Fruit fly (Drosophila melanogaster) whole organism, prepupa: ENCODE measurements around the gene Vps2.

Experiments used
- Blimp-1 ChIP-seq: fragments of 200-800 bp; sonication (Bioruptor generic); optimal IDR thresholded peaks from 3 replicates; lab custom pipeline; 2017; ENCODE audit warnings: missing biosample characterization, missing genetic modification characterization, mild to moderate bottlenecking, moderate library complexity, missing genetic modification reagents
- CG10631 ChIP-seq: fragments of 200-800 bp; sonication (Bioruptor generic); optimal IDR thresholded peaks from 2 replicates; lab custom pipeline; 2016; ENCODE audit warnings: missing biosample characterization, missing genetic modification characterization
- CG11294 ChIP-seq: fragments of 200-800 bp; sonication (Bioruptor generic); IDR thresholded peaks from 2 replicates; pipeline ENCODE4 v1.3.6; 2022; ENCODE audit warnings: missing biosample characterization, missing genetic modification characterization
- CG11762 ChIP-seq: fragments of 200-800 bp; sonication (Bioruptor generic); optimal IDR thresholded peaks from 3 replicates; lab custom pipeline; 2016; ENCODE audit warnings: missing biosample characterization, missing genetic modification characterization; ENCODE audit not compliant: insufficient read depth
- CG1621 ChIP-seq: fragments of 200-800 bp; sonication (Bioruptor generic); optimal IDR thresholded peaks from 3 replicates; lab custom pipeline; 2018; ENCODE audit warnings: missing biosample characterization, mild to moderate bottlenecking, missing genetic modification characterization
- CG16779 ChIP-seq: fragments of 200-800 bp; sonication (Bioruptor generic); optimal IDR thresholded peaks from 3 replicates; lab custom pipeline; 2017; ENCODE audit warnings: missing biosample characterization, mild to moderate bottlenecking, missing genetic modification characterization
- CG3032 ChIP-seq: fragments of 200-800 bp; optimal IDR thresholded peaks from 2 replicates; lab custom pipeline; 2019; ENCODE audit warnings: missing biosample characterization, mild to moderate bottlenecking, missing genetic modification characterization, moderate library complexity
- CG31627 ChIP-seq: fragments of 200-800 bp; sonication (Bioruptor generic); optimal IDR thresholded peaks from 3 replicates; lab custom pipeline; 2016; ENCODE audit warnings: missing biosample characterization, missing genetic modification characterization
- CG32006 ChIP-seq: fragments of 200-800 bp; sonication (Bioruptor generic); optimal IDR thresholded peaks from 3 replicates; lab custom pipeline; 2017; ENCODE audit warnings: missing biosample characterization, mild to moderate bottlenecking, missing genetic modification characterization
- CG34406 ChIP-seq: fragments of 200-800 bp; sonication (Bioruptor generic); optimal IDR thresholded peaks from 3 replicates; lab custom pipeline; 2016; ENCODE audit warnings: missing biosample characterization, missing genetic modification characterization
- CG3919 ChIP-seq: fragments of 200-800 bp; sonication (Bioruptor generic); optimal IDR thresholded peaks from 3 replicates; lab custom pipeline; 2016; ENCODE audit warnings: missing biosample characterization, missing genetic modification characterization
- CG4318 ChIP-seq: fragments of 200-800 bp; sonication (Bioruptor generic); optimal IDR thresholded peaks from 3 replicates; lab custom pipeline; 2017; ENCODE audit warnings: missing biosample characterization, mild to moderate bottlenecking, missing genetic modification characterization
- CG6163 ChIP-seq: fragments of 200-800 bp; sonication (Bioruptor generic); IDR thresholded peaks from 3 replicates; pipeline ENCODE4 v1.3.6; 2022; ENCODE audit warnings: missing biosample characterization, missing genetic modification characterization
- CG6276 ChIP-seq: fragments of 200-800 bp; sonication (Bioruptor generic); optimal IDR thresholded peaks from 2 replicates; lab custom pipeline; 2017; ENCODE audit warnings: missing biosample characterization, mild to moderate bottlenecking, missing genetic modification characterization
- CG6808 ChIP-seq: fragments of 200-800 bp; sonication (Bioruptor generic); optimal IDR thresholded peaks from 3 replicates; lab custom pipeline; 2017; ENCODE audit warnings: missing biosample characterization, missing genetic modification characterization, mild to moderate bottlenecking, moderate library complexity, missing genetic modification reagents
- CG6854 ChIP-seq: fragments of 200-800 bp; sonication (Bioruptor generic); optimal IDR thresholded peaks from 2 replicates; lab custom pipeline; 2017; ENCODE audit warnings: missing biosample characterization, mild to moderate bottlenecking, missing genetic modification characterization
- CG8632 ChIP-seq: fragments of 200-800 bp; sonication (Bioruptor generic); optimal IDR thresholded peaks from 3 replicates; lab custom pipeline; 2016; ENCODE audit warnings: missing biosample characterization, missing genetic modification characterization
- Eip75B ChIP-seq: fragments of 200-800 bp; sonication (Bioruptor generic); optimal IDR thresholded peaks from 3 replicates; lab custom pipeline; 2016; ENCODE audit warnings: missing biosample characterization, missing genetic modification characterization
- Eip78C ChIP-seq: fragments of 200-800 bp; sonication (Bioruptor generic); peaks from one replicate; lab custom pipeline; 2016; ENCODE audit warnings: missing biosample characterization, missing genetic modification characterization
- Eip93F ChIP-seq: fragments of 200-800 bp; sonication (Bioruptor generic); optimal IDR thresholded peaks from 2 replicates; lab custom pipeline; 2016; ENCODE audit warnings: missing biosample characterization, mild to moderate bottlenecking, missing genetic modification characterization
- Ets21C ChIP-seq: fragments of 200-800 bp; sonication (Bioruptor generic); optimal IDR thresholded peaks from 3 replicates; lab custom pipeline; 2016; ENCODE audit warnings: missing biosample characterization, missing genetic modification characterization
- Gug ChIP-seq: fragments of 200-800 bp; sonication (Bioruptor generic); IDR thresholded peaks from 2 replicates; pipeline ENCODE4 v1.3.6; 2022; ENCODE audit warnings: missing biosample characterization, missing genetic modification characterization
- Hr39 ChIP-seq: fragments of 200-800 bp; sonication (Bioruptor generic); optimal IDR thresholded peaks from 2 replicates; lab custom pipeline; 2016; ENCODE audit warnings: missing biosample characterization, missing genetic modification characterization
- Hr4 ChIP-seq: fragments of 200-800 bp; sonication (Bioruptor generic); optimal IDR thresholded peaks from 3 replicates; lab custom pipeline; 2016; ENCODE audit warnings: missing biosample characterization, missing genetic modification characterization
- Lpt ChIP-seq: fragments of 200-800 bp; sonication (Bioruptor generic); optimal IDR thresholded peaks from 3 replicates; lab custom pipeline; 2016; ENCODE audit warnings: missing biosample characterization, missing genetic modification characterization
- Met ChIP-seq: fragments of 200-800 bp; sonication (Bioruptor generic); optimal IDR thresholded peaks from 3 replicates; lab custom pipeline; 2016; ENCODE audit warnings: missing biosample characterization, missing genetic modification characterization
- OdsH ChIP-seq: fragments of 200-800 bp; sonication (Bioruptor generic); optimal IDR thresholded peaks from 3 replicates; lab custom pipeline; 2016; ENCODE audit warnings: missing biosample characterization, missing genetic modification characterization
- Smox ChIP-seq: fragments of 200-800 bp; sonication (Bioruptor generic); optimal IDR thresholded peaks from 3 replicates; lab custom pipeline; 2016; ENCODE audit warnings: missing biosample characterization, missing genetic modification characterization
- Sox102F ChIP-seq: fragments of 200-800 bp; sonication (Bioruptor generic); optimal IDR thresholded peaks from 2 replicates; lab custom pipeline; 2016; ENCODE audit warnings: missing biosample characterization, mild to moderate bottlenecking, missing genetic modification characterization
- Sox14 ChIP-seq: fragments of 200-800 bp; sonication (Bioruptor generic); optimal IDR thresholded peaks from 3 replicates; lab custom pipeline; 2016; ENCODE audit warnings: missing biosample characterization, missing genetic modification characterization
- Sox15 ChIP-seq: fragments of 200-800 bp; sonication (Bioruptor generic); optimal IDR thresholded peaks from 3 replicates; lab custom pipeline; 2016; ENCODE audit warnings: missing biosample characterization, missing genetic modification characterization
- acj6 ChIP-seq: fragments of 200-800 bp; sonication (Bioruptor generic); optimal IDR thresholded peaks from 3 replicates; lab custom pipeline; 2016; ENCODE audit warnings: missing biosample characterization, missing genetic modification characterization
- cyc ChIP-seq: fragments of 200-800 bp; sonication (Bioruptor generic); optimal IDR thresholded peaks from 3 replicates; lab custom pipeline; 2016; ENCODE audit warnings: missing biosample characterization, missing genetic modification characterization
- dac ChIP-seq: fragments of 200-800 bp; sonication (Bioruptor generic); optimal IDR thresholded peaks from 2 replicates; lab custom pipeline; 2017; ENCODE audit warnings: missing biosample characterization, mild to moderate bottlenecking, missing genetic modification characterization
- dsx ChIP-seq: fragments of 200-800 bp; optimal IDR thresholded peaks from 3 replicates; lab custom pipeline; 2019; ENCODE audit warnings: missing biosample characterization, mild to moderate bottlenecking, missing genetic modification characterization, moderate library complexity; ENCODE audit not compliant: poor library complexity, severe bottlenecking
- eg ChIP-seq: fragments of 200-800 bp; sonication (Bioruptor generic); IDR thresholded peaks from 3 replicates; pipeline ENCODE4 v1.3.6; 2022; ENCODE audit warnings: missing biosample characterization, missing genetic modification characterization
- esn ChIP-seq: fragments of 200-800 bp; sonication (Bioruptor generic); optimal IDR thresholded peaks from 2 replicates; lab custom pipeline; 2016; ENCODE audit warnings: missing biosample characterization, mild to moderate bottlenecking, missing genetic modification characterization, moderate library complexity
- fd59A ChIP-seq: fragments of 200-800 bp; sonication (Bioruptor generic); optimal IDR thresholded peaks from 2 replicates; lab custom pipeline; 2017; ENCODE audit warnings: missing biosample characterization, mild to moderate bottlenecking, missing genetic modification characterization, missing genetic modification reagents
- fd85E ChIP-seq: fragments of 200-800 bp; sonication (Bioruptor generic); optimal IDR thresholded peaks from 3 replicates; lab custom pipeline; 2016; ENCODE audit warnings: missing biosample characterization, missing genetic modification characterization
- fkh ChIP-seq: fragments of 200-800 bp; sonication (Bioruptor generic); optimal IDR thresholded peaks from 3 replicates; lab custom pipeline; 2017; ENCODE audit warnings: missing biosample characterization, mild to moderate bottlenecking, missing genetic modification characterization, moderate library complexity
- lz ChIP-seq: fragments of 200-800 bp; sonication (Bioruptor generic); optimal IDR thresholded peaks from 3 replicates; lab custom pipeline; 2016; ENCODE audit warnings: missing biosample characterization, missing genetic modification characterization
- net ChIP-seq: fragments of 200-800 bp; sonication (Bioruptor generic); optimal IDR thresholded peaks from 3 replicates; lab custom pipeline; 2016; ENCODE audit warnings: missing biosample characterization, missing genetic modification characterization
- pdm3 ChIP-seq: fragments of 200-800 bp; sonication (Bioruptor generic); optimal IDR thresholded peaks from 3 replicates; lab custom pipeline; 2016; ENCODE audit warnings: missing biosample characterization, missing genetic modification characterization
- ss ChIP-seq, 2 experiments: fragments of 200-800 bp; sonication (Bioruptor generic); optimal IDR thresholded peaks; 2 replicates in 1 of 2; 3 replicates in 1 of 2; lab custom pipeline; 2017 to 2018; ENCODE audit warnings: mild to moderate bottlenecking in 2 of 2, missing biosample characterization in 2 of 2, missing genetic modification characterization in 2 of 2, moderate library complexity in 1 of 2
- svp ChIP-seq: fragments of 200-800 bp; sonication (Bioruptor generic); peaks from one replicate; lab custom pipeline; 2016; ENCODE audit warnings: missing biosample characterization, missing genetic modification characterization
- topi ChIP-seq: fragments of 200-800 bp; sonication (Bioruptor generic); optimal IDR thresholded peaks from 3 replicates; lab custom pipeline; 2016; ENCODE audit warnings: missing biosample characterization, missing genetic modification characterization
- vri ChIP-seq: fragments of 200-800 bp; sonication (Bioruptor generic); optimal IDR thresholded peaks from 3 replicates; lab custom pipeline; 2016; ENCODE audit warnings: missing biosample characterization, mild to moderate bottlenecking, missing genetic modification characterization

Vps2 gene

dm6 chr3R:26035369-26035656 is 17.3 kb upstream of the Vps2 start:
- TF ChIP-seq Ets21C (GFP tag; lab: Kevin White, UChicago) (no peak), pdm3 (no peak), CG31627 (GFP tag; lab: Kevin White, UChicago) (no peak), CG3032 (tag; lab: Kevin White, UChicago) (no peak), CG11762 (GFP tag; lab: Kevin White, UChicago) (no peak), CG3919 (GFP tag; lab: Kevin White, UChicago) (no peak), Gug (GFP tag; lab: Robert Waterston, UW) (no peak), fkh (GFP tag; lab: Kevin White, UChicago) (no peak), Hr4 (GFP tag; lab: Kevin White, UChicago) (no peak), ss (GFP tag; optimal IDR thresholded peaks at IDR 0.05; lab: Kevin White, UChicago) (no peak), Smox (GFP tag; lab: Kevin White, UChicago) (no peak), Sox14 (GFP tag; lab: Kevin White, UChicago) (no peak), Sox15 (GFP tag; lab: Kevin White, UChicago) (no peak)
- TF ChIP-seq, all 60 proteins: peak for 0

dm6 chr3R:26036153-26037144 is 16.2 kb upstream of the Vps2 start:
- peak; percentile 91 for TF ChIP-seq CG32006
- peak; percentile 53 for TF ChIP-seq Eip93F (GFP tag; lab: Kevin White, UChicago)
- peak; percentile 96 for TF ChIP-seq svp (GFP tag; lab: Kevin White, UChicago)
- peak; percentile 61 for TF ChIP-seq dac (GFP tag; lab: Kevin White, UChicago)
- peak; percentile 84 for TF ChIP-seq acj6 (GFP tag; lab: Kevin White, UChicago)
- TF ChIP-seq CG6163 (GFP tag; lab: Robert Waterston, UW) = peak; percentile 73
- TF ChIP-seq Met (GFP tag; lab: Kevin White, UChicago) = peak; percentile 95
- TF ChIP-seq CG6808 = peak; percentile 96
- peak; percentile 76 for TF ChIP-seq CG1621 (tag; lab: Kevin White, UChicago)
- peak; percentile 90 for TF ChIP-seq Sox14 (GFP tag; lab: Kevin White, UChicago)
- peak; percentile 89 for TF ChIP-seq CG16779 (tag; lab: Kevin White, UChicago)
- peak; percentile 85 for TF ChIP-seq Hr39 (GFP tag; lab: Kevin White, UChicago)
- TF ChIP-seq Smox (GFP tag; lab: Kevin White, UChicago) = peak; percentile 89
- peak; percentile 87 for TF ChIP-seq CG8632 (GFP tag; lab: Kevin White, UChicago)
- peak; percentile 90 for TF ChIP-seq CG6854
- peak; percentile 95 for TF ChIP-seq esn (GFP tag; lab: Kevin White, UChicago)
- peak; percentile 86 for TF ChIP-seq net (GFP tag; lab: Kevin White, UChicago)
- peak; percentile 93 for TF ChIP-seq topi (GFP tag; lab: Kevin White, UChicago)
- TF ChIP-seq Sox102F (GFP tag; lab: Kevin White, UChicago) = peak; percentile 90
- TF ChIP-seq Blimp-1 (GFP tag; lab: Kevin White, UChicago) = peak; percentile 84
- TF ChIP-seq CG34406 (GFP tag; lab: Kevin White, UChicago) = peak; percentile 89
- peak; percentile 91 for TF ChIP-seq lz
- peak; percentile 84 for TF ChIP-seq vri (GFP tag; lab: Kevin White, UChicago)
- peak; percentile 91 for TF ChIP-seq dsx (GFP tag; lab: Kevin White, UChicago)
- TF ChIP-seq CG11294 (GFP tag; lab: Robert Waterston, UW) = no peak
- TF ChIP-seq Ets21C (GFP tag; lab: Kevin White, UChicago) = peak; percentile 76
- peak; percentile 92 for TF ChIP-seq Eip75B
- TF ChIP-seq CG10631 = peak; percentile 86
- TF ChIP-seq CG4318 (GFP tag; lab: Kevin White, UChicago) = peak; percentile 72
- peak; percentile 57 for TF ChIP-seq eg (GFP tag; lab: Robert Waterston, UW)
- peak; percentile 87 for TF ChIP-seq OdsH
- TF ChIP-seq CG11762 (GFP tag; lab: Kevin White, UChicago) = peak; percentile 75
- peak; percentile 68 for TF ChIP-seq Lpt
- TF ChIP-seq Eip78C (GFP tag; lab: Kevin White, UChicago) = peak; percentile 97
- TF ChIP-seq fd59A (GFP tag; lab: Kevin White, UChicago) = peak; percentile 91
- TF ChIP-seq fd85E (GFP tag; lab: Kevin White, UChicago) = peak; percentile 55
- TF ChIP-seq Gug (GFP tag; lab: Robert Waterston, UW) = peak; percentile 49
- peak; percentile 80 for TF ChIP-seq CG31627 (GFP tag; lab: Kevin White, UChicago)
- peak; percentile 87 for TF ChIP-seq CG6276 (GFP tag; lab: Kevin White, UChicago)
- peak; percentile 82 for TF ChIP-seq cyc
